Fruit fly (Drosophila melanogaster): ENCODE data around the gene Coprox.

Gene Coprox

dm6 chr2L:6998736-6999135, 34.5 kb downstream of the Coprox start:
- TF ChIP-seq rn (GFP tag; IDR thresholded peaks at IDR 0.05) (no peak), EcR (GFP tag; optimal IDR thresholded peaks at IDR 0.05) (no peak), Ets98B (GFP tag; IDR thresholded peaks at IDR 0.05) (no peak), CG8159 (tag; optimal IDR thresholded peaks at IDR 0.05) (no peak), gl (tag; optimal IDR thresholded peaks at IDR 0.05) (no peak), CG14655 (GFP tag; optimal IDR thresholded peaks at IDR 0.05) (no peak), CG12605 (GFP tag; IDR thresholded peaks at IDR 0.05) (no peak), D1 (tag; optimal IDR thresholded peaks at IDR 0.05) (no peak), CG34367 (tag; optimal IDR thresholded peaks at IDR 0.05) (no peak), CG15710 (tag; optimal IDR thresholded peaks at IDR 0.05) (no peak), Snoo (tag; optimal IDR thresholded peaks at IDR 0.05) (no peak), CG10348 (GFP tag; IDR thresholded peaks at IDR 0.05) (no peak), Pif1A (GFP tag; optimal IDR thresholded peaks at IDR 0.05) (no peak), CG13204 (GFP tag; optimal IDR thresholded peaks at IDR 0.05) (no peak), CG17806 (tag; optimal IDR thresholded peaks at IDR 0.05) (no peak), CG8301 (tag; optimal IDR thresholded peaks at IDR 0.05) (no peak)

DNA sequence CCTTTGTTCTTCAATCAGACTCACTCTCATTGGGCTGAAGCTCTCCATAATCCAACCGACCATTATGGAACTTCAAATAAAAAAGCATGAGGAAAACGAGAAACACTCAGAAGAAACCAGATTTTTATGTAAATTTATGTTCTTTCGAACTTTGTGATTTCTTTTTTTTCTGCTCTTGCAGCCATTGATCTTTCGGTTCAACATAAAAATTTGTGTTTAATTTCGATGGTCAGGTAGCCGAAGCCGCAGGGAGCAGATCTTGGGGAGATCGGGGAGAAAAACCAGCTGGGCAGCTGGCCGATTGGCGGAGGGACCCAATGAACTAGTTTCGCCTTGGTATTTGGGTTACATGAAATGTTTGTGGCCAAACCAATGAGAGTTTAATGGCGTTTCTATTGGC, 40.1 kb downstream of the Coprox start:
- TF ChIP-seq CG34367 (tag; optimal IDR thresholded peaks at IDR 0.05) = no peak
- TF ChIP-seq CG4496 (GFP tag; IDR thresholded peaks at IDR 0.05) = no peak
- peak; percentile 50 for TF ChIP-seq EcR (GFP tag; optimal IDR thresholded peaks at IDR 0.05)
- no peak for TF ChIP-seq CG14655 (GFP tag; optimal IDR thresholded peaks at IDR 0.05)

- TF ChIP-seq rn (GFP tag; IDR thresholded peaks at IDR 0.05) = no peak
- no peak for TF ChIP-seq Ets98B (GFP tag; IDR thresholded peaks at IDR 0.05)
- no peak for TF ChIP-seq CG8301 (tag; optimal IDR thresholded peaks at IDR 0.05)
- TF ChIP-seq EcR (GFP tag; optimal IDR thresholded peaks at IDR 0.05) = peak; percentile 20
Observed at dm6 chr2L:7005489-7005888, 41.3 kb downstream of the Coprox start.

DNA sequence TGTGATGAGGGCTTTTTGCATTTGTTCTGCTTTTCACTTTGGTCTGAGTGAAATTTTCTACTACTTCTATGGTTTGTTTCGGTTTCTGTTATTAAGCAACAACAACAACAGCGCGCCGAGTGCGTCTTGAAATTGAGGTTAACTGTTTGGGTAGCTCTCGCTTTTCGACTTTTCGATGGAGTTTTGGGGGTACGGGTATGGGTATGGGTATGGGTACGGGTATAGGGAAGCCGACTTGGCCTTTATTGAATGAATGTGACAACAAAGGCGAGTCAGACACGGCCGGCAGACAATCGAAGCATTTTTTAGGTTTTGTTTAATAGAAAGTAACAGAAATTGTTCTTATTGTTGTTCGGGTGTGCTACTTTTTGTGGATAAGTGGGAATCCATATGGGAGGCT, 43.3 kb downstream of the Coprox start:
- TF ChIP-seq CG8159 (tag; optimal IDR thresholded peaks at IDR 0.05) = no peak
- TF ChIP-seq Ets98B (GFP tag; IDR thresholded peaks at IDR 0.05) = no peak
- no peak for TF ChIP-seq Pif1A (GFP tag; optimal IDR thresholded peaks at IDR 0.05)
- no peak for TF ChIP-seq CG8301 (tag; optimal IDR thresholded peaks at IDR 0.05)

DNA sequence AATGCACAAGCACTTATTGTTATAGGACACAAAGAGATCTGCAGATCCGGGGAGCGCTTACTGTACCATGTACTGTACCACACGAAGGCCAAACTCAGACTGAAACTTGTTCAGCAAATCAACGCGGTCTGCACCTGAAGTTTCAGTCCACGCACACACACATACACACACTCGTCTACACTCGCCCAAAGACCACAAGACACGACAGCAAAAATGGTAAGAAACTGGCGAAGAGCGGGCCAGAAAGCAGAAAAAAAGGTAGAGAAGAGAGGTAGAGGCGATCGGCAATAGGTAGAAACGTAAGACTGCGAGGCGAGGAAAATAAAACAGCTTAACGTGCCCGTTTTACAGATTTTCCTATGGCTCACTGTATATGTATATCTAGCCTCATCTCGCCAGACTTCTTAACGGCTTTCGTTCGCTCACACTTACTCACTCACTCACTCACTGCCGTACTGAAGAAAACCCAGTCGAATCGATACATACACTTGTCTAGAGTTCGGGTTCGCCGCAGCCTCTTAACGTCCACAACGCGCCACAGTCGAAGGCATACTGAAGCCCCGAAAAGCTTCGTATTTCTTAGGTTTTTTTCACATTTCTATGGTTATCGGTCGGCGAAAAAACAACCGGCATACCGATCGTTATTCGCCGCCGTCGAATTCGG, 45.7 kb downstream of the Coprox start, which contains the start of gene uif:
Gene uif, minus strand, starts transcription at position 553 of the 664 bp plus-strand sequence.
- TF ChIP-seq EcR (GFP tag; optimal IDR thresholded peaks at IDR 0.05) = peak; percentile 33
- peak; percentile 28; the same call in 1 of the 3 replicates for TF ChIP-seq fd96Ca (GFP tag; IDR thresholded peaks at IDR 0.05)
- no peak for TF ChIP-seq CG15710 (tag; optimal IDR thresholded peaks at IDR 0.05)
- peak; percentile 53; the same call in 1 of the 2 replicates for TF ChIP-seq Ets98B (GFP tag; IDR thresholded peaks at IDR 0.05)
- TF ChIP-seq gl (tag; optimal IDR thresholded peaks at IDR 0.05) = no peak
- TF ChIP-seq CG8159 (tag; optimal IDR thresholded peaks at IDR 0.05) = peak; percentile 8
- TF ChIP-seq CG4496 (GFP tag; IDR thresholded peaks at IDR 0.05) = 0 out of 3 replicates have a peak, but pooled peaks have one; percentile 21
- TF ChIP-seq CG13204 (GFP tag; optimal IDR thresholded peaks at IDR 0.05) = peak; percentile 26

DNA sequence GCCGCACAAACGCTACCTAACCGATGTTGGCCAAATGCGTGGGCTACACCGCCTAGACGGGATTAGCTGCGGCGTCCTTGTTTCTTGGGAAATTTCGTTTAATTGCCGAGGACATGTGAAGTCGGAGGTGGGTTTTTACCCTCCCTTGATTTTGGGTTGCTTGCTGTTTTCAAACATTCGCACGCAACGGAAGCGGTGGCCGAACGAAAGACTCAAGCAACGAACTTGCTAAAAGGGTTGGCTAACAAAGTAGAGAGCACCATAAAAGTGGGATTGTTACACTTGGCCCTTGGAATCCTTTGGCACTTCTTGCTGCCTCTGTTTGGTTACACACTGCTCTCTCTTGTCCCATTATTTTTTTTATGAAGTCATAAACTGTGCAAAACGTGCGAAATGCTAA, 46.3 kb downstream of the Coprox start:
- TF ChIP-seq CG17806 (tag; optimal IDR thresholded peaks at IDR 0.05) (no peak), CG14655 (GFP tag; optimal IDR thresholded peaks at IDR 0.05) (no peak), rn (GFP tag; IDR thresholded peaks at IDR 0.05) (no peak), gl (tag; optimal IDR thresholded peaks at IDR 0.05) (no peak), CG8301 (tag; optimal IDR thresholded peaks at IDR 0.05) (no peak), CG15710 (tag; optimal IDR thresholded peaks at IDR 0.05) (no peak), Pif1B (GFP tag; optimal IDR thresholded peaks at IDR 0.05) (no peak), CG34367 (tag; optimal IDR thresholded peaks at IDR 0.05) (no peak), CG13204 (GFP tag; optimal IDR thresholded peaks at IDR 0.05) (no peak), Pif1A (GFP tag; optimal IDR thresholded peaks at IDR 0.05) (no peak), CG32121 (GFP tag; IDR thresholded peaks at IDR 0.05) (no peak)

- no peak for TF ChIP-seq Ets98B (GFP tag; IDR thresholded peaks at IDR 0.05)
- TF ChIP-seq CG8301 (tag; optimal IDR thresholded peaks at IDR 0.05) = no peak
- no peak for TF ChIP-seq CG4496 (GFP tag; IDR thresholded peaks at IDR 0.05)
- TF ChIP-seq CG17806 (tag; optimal IDR thresholded peaks at IDR 0.05) = no peak
- TF ChIP-seq CG32121 (GFP tag; IDR thresholded peaks at IDR 0.05) = no peak
- TF ChIP-seq CG8159 (tag; optimal IDR thresholded peaks at IDR 0.05) = no peak
- TF ChIP-seq CG34367 (tag; optimal IDR thresholded peaks at IDR 0.05) = no peak
- no peak for TF ChIP-seq Snoo (tag; optimal IDR thresholded peaks at IDR 0.05)
- no peak for TF ChIP-seq rn (GFP tag; IDR thresholded peaks at IDR 0.05)
- no peak for TF ChIP-seq EcR (GFP tag; optimal IDR thresholded peaks at IDR 0.05)
- no peak for TF ChIP-seq CG14655 (GFP tag; optimal IDR thresholded peaks at IDR 0.05)
- no peak for TF ChIP-seq CG12605 (GFP tag; IDR thresholded peaks at IDR 0.05)
- TF ChIP-seq CG15710 (tag; optimal IDR thresholded peaks at IDR 0.05) = no peak
- no peak for TF ChIP-seq Pif1B (GFP tag; optimal IDR thresholded peaks at IDR 0.05)
- no peak for TF ChIP-seq Pif1A (GFP tag; optimal IDR thresholded peaks at IDR 0.05)
- TF ChIP-seq gl (tag; optimal IDR thresholded peaks at IDR 0.05) = no peak
- no peak for TF ChIP-seq CG10348 (GFP tag; IDR thresholded peaks at IDR 0.05)
- TF ChIP-seq fd96Ca (GFP tag; IDR thresholded peaks at IDR 0.05) = no peak
- TF ChIP-seq D1 (tag; optimal IDR thresholded peaks at IDR 0.05) = no peak
- TF ChIP-seq CG9948 (tag; optimal IDR thresholded peaks at IDR 0.05) = no peak
Observed at dm6 chr2L:7011962-7012361, 47.7 kb downstream of the Coprox start, which contains the start of gene CG43321. CG43321 (plus strand) TSS chr2L:7012262.

Data from whole organism, pupa.